Worm (Caenorhabditis elegans): ENCODE measurements around the gene Y61A9LA.12.

Gene Y61A9LA.12

DNA sequence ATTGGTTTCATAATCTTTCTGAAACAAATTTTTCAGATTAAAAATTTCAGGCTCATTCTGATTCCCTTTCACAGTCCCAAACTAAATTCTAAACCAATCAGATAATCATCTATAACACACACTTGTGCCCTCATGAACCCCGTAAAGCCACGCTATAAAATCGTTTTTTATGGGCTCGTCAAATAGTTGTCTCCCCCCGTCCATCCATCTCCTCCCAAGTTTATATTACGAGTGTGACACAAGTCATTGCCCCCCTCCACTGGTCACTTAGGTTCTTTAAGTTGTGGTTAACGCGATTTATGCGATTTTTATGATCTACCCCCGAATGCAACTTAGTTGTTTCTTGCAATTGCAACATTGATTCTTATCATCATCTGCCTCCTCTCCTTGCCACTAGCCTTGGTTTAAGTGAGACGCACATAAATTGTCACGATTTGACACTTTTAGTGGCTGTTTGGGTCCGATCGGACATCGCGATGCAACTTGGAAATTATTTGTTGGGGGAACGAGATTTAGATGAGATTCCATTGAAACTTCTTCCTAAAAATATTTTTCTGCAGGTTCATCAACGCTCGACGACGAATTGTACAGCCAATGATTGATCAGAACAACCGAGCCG, 44.2 kb upstream of the Y61A9LA.12 start:
- no peak for TF ChIP-seq B0310.2 (tag; optimal IDR thresholded peaks at IDR 0.05)

- TF ChIP-seq ceh-36 (tag; optimal IDR thresholded peaks at IDR 0.05) = peak; percentile 69
- TF ChIP-seq ceh-13 (GFP tag; optimal IDR thresholded peaks at IDR 0.05) = no peak
- no peak for TF ChIP-seq ets-7 (tag; optimal IDR thresholded peaks at IDR 0.05)
Measured at ce11 chrV:4510351-4510750, 43.3 kb upstream of the Y61A9LA.12 start.

ce11 chrV:4512733-4513132, 40.9 kb upstream of the Y61A9LA.12 start, which contains the start of gene T28F12.1:
T28F12.1 (plus strand) TSS chrV:4513033.
- TF ChIP-seq flt-1 (GFP tag; IDR thresholded peaks at IDR 0.05) = no peak

DNA sequence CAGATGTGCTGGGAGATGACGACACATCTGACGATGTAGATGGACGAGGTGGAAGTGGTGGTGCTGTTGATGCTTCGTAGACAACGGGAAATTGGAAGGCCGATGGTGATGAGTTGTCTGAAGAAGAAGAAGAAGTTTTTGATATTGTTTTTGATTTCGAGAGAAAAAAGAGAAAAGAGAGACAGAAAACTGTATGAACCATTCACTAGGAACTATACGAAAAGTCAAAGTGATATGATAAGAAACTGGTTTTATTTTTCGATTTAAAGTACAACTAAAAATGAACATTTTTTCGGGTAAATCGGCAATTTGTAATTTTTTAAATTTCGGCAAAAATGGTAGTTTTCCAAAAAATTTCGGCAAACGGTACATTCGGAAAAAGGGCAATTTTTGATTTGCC, 35.0 kb upstream of the Y61A9LA.12 start:
- TF ChIP-seq hmg-4 (GFP tag; optimal IDR thresholded peaks at IDR 0.05) = no peak
- TF ChIP-seq scrt-1 (GFP tag; IDR thresholded peaks at IDR 0.05) = no peak
- TF ChIP-seq sea-1 (GFP tag; conservative IDR thresholded peaks at IDR 0.05) = no peak
- no peak for TF ChIP-seq ceh-13 (GFP tag; optimal IDR thresholded peaks at IDR 0.05)
- TF ChIP-seq aly-1 (tag; optimal IDR thresholded peaks at IDR 0.05) = no peak
- no peak for TF ChIP-seq B0310.2 (tag; optimal IDR thresholded peaks at IDR 0.05)
- no peak for TF ChIP-seq ceh-36 (tag; optimal IDR thresholded peaks at IDR 0.05)
- TF ChIP-seq hnd-1 (tag; optimal IDR thresholded peaks at IDR 0.05) = no peak
- no peak for TF ChIP-seq ama-1 (optimal IDR thresholded peaks at IDR 0.05)
- no peak for TF ChIP-seq flt-1 (GFP tag; IDR thresholded peaks at IDR 0.05)
- no peak for TF ChIP-seq ets-7 (tag; optimal IDR thresholded peaks at IDR 0.05)
- no peak for TF ChIP-seq F13C5.2 (tag; optimal IDR thresholded peaks at IDR 0.05)
- TF ChIP-seq tra-4 (tag; optimal IDR thresholded peaks at IDR 0.05) = no peak
- no peak for TF ChIP-seq tbx-37 (GFP tag; conservative IDR thresholded peaks at IDR 0.05)
- no peak for TF ChIP-seq tbx-11 (GFP tag; IDR thresholded peaks at IDR 0.05)
- no peak for TF ChIP-seq hmbx-1 (tag; optimal IDR thresholded peaks at IDR 0.05)
- TF ChIP-seq pes-1 (GFP tag; IDR thresholded peaks at IDR 0.05) = no peak

- TF ChIP-seq F13C5.2 (tag; optimal IDR thresholded peaks at IDR 0.05) (no peak), ceh-13 (GFP tag; optimal IDR thresholded peaks at IDR 0.05) (no peak), aly-1 (tag; optimal IDR thresholded peaks at IDR 0.05) (no peak), ets-7 (tag; optimal IDR thresholded peaks at IDR 0.05) (no peak), ceh-36 (tag; optimal IDR thresholded peaks at IDR 0.05) (no peak), B0310.2 (tag; optimal IDR thresholded peaks at IDR 0.05) (no peak), tbx-37 (GFP tag; conservative IDR thresholded peaks at IDR 0.05) (no peak), hmbx-1 (tag; optimal IDR thresholded peaks at IDR 0.05) (no peak), sea-1 (GFP tag; conservative IDR thresholded peaks at IDR 0.05) (no peak), scrt-1 (GFP tag; IDR thresholded peaks at IDR 0.05) (no peak)
Measured at ce11 chrV:4523312-4523711, 30.4 kb upstream of the Y61A9LA.12 start.

- TF ChIP-seq ceh-13 (GFP tag; optimal IDR thresholded peaks at IDR 0.05) (no peak), tbx-37 (GFP tag; conservative IDR thresholded peaks at IDR 0.05) (no peak), ets-7 (tag; optimal IDR thresholded peaks at IDR 0.05) (no peak), hmbx-1 (tag; optimal IDR thresholded peaks at IDR 0.05) (no peak), sea-1 (GFP tag; conservative IDR thresholded peaks at IDR 0.05) (no peak), ama-1 (optimal IDR thresholded peaks at IDR 0.05) (no peak), flt-1 (GFP tag; IDR thresholded peaks at IDR 0.05) (no peak), B0310.2 (tag; optimal IDR thresholded peaks at IDR 0.05) (no peak), aly-1 (tag; optimal IDR thresholded peaks at IDR 0.05) (no peak), hnd-1 (tag; optimal IDR thresholded peaks at IDR 0.05) (no peak), tbx-11 (GFP tag; IDR thresholded peaks at IDR 0.05) (no peak), pes-1 (GFP tag; IDR thresholded peaks at IDR 0.05) (no peak), hmg-4 (GFP tag; optimal IDR thresholded peaks at IDR 0.05) (no peak), tra-4 (tag; optimal IDR thresholded peaks at IDR 0.05) (no peak), ceh-36 (tag; optimal IDR thresholded peaks at IDR 0.05) (no peak), F13C5.2 (tag; optimal IDR thresholded peaks at IDR 0.05) (no peak), scrt-1 (GFP tag; IDR thresholded peaks at IDR 0.05) (no peak)
Measured at ce11 chrV:4523844-4524243, 29.8 kb upstream of the Y61A9LA.12 start.

ce11 chrV:4524327-4524726, 29.3 kb upstream of the Y61A9LA.12 start:
- no peak for TF ChIP-seq aly-1 (tag; optimal IDR thresholded peaks at IDR 0.05)

DNA sequence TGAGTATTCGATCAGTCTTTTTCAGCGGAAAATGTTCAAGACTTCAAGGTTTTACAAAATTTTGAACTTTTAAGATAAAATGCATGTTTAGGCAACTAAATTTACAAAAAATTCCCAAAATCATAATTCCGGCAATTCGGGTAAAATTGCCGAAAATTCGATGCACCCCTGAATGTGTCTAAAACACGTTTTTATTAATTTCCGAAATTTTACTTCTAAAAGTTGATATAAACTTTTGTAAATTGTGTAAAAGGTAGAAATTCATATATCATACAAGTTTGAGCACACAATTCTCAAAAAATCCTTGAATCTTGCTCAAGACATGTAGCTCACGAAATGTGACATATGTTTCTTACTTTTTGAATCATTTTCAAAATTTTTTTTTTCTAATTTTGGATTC, 28.6 kb upstream of the Y61A9LA.12 start:
- TF ChIP-seq tbx-37 (GFP tag; conservative IDR thresholded peaks at IDR 0.05) (no peak), F13C5.2 (tag; optimal IDR thresholded peaks at IDR 0.05) (no peak), sea-1 (GFP tag; conservative IDR thresholded peaks at IDR 0.05) (no peak), tra-4 (tag; optimal IDR thresholded peaks at IDR 0.05) (no peak), ets-7 (tag; optimal IDR thresholded peaks at IDR 0.05) (no peak), pes-1 (GFP tag; IDR thresholded peaks at IDR 0.05) (no peak), hmbx-1 (tag; optimal IDR thresholded peaks at IDR 0.05) (no peak), ceh-13 (GFP tag; optimal IDR thresholded peaks at IDR 0.05) (no peak), scrt-1 (GFP tag; IDR thresholded peaks at IDR 0.05) (no peak), aly-1 (tag; optimal IDR thresholded peaks at IDR 0.05) (no peak), B0310.2 (tag; optimal IDR thresholded peaks at IDR 0.05) (no peak), ceh-36 (tag; optimal IDR thresholded peaks at IDR 0.05) (no peak), flt-1 (GFP tag; IDR thresholded peaks at IDR 0.05) (no peak), hmg-4 (GFP tag; optimal IDR thresholded peaks at IDR 0.05) (no peak)

DNA sequence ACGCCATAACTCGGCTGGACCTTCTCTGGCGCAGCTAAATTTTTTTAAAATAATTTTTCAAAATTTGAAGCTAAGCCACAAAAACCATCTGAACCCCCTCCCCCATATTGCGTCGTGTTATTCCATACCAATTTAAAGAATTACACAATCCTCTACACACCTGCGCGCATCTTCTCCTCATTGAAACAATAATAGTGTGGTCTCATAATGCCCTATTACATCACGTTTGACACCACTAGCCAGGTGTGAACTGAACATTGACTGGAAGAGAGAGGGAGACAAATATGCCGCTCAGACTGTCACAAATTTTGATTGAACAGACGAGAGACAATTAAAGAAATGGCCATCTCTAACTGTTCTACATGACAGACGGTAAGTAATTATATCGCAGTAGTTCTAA, 28.2 kb upstream of the Y61A9LA.12 start:
- TF ChIP-seq hnd-1 (tag; optimal IDR thresholded peaks at IDR 0.05) (no peak), sea-1 (GFP tag; conservative IDR thresholded peaks at IDR 0.05) (no peak), ets-7 (tag; optimal IDR thresholded peaks at IDR 0.05) (no peak), scrt-1 (GFP tag; IDR thresholded peaks at IDR 0.05) (no peak), ama-1 (optimal IDR thresholded peaks at IDR 0.05) (no peak), tbx-37 (GFP tag; conservative IDR thresholded peaks at IDR 0.05) (no peak), hmbx-1 (tag; optimal IDR thresholded peaks at IDR 0.05) (no peak), tbx-11 (GFP tag; IDR thresholded peaks at IDR 0.05) (no peak), B0310.2 (tag; optimal IDR thresholded peaks at IDR 0.05) (no peak), flt-1 (GFP tag; IDR thresholded peaks at IDR 0.05) (no peak), ceh-13 (GFP tag; optimal IDR thresholded peaks at IDR 0.05) (no peak), aly-1 (tag; optimal IDR thresholded peaks at IDR 0.05) (no peak), ceh-36 (tag; optimal IDR thresholded peaks at IDR 0.05) (no peak)

Data from whole organism, early embryonic.